Fruit fly (Drosophila melanogaster) whole organism, larva: ENCODE results near the gene Mkp.

Experiments used
- noc ChIP-seq: fragments of 200-800 bp; sonication (Bioruptor generic); optimal IDR thresholded peaks from 3 replicates; lab custom pipeline; 2019; ENCODE audit warnings: missing biosample characterization, mild to moderate bottlenecking, missing genetic modification characterization, moderate library complexity

The Mkp gene

dm6 chr3L:199754-200596 is 15.6 kb upstream of the Mkp start, which contains the start of the genes rno and mri:
Gene rno, minus strand, starts transcription at chr3L:199762.
Gene mri, plus strand, starts transcription at chr3L:200174.
- peak; percentile 65 for TF ChIP-seq noc (tag; lab: Kevin White, UChicago)

dm6 chr3L:199050-199745 is 14.9 kb upstream of the Mkp start:
- TF ChIP-seq noc (tag; lab: Kevin White, UChicago): no peak

- TF ChIP-seq noc (tag; lab: Kevin White, UChicago): no peak
These were observed 4.1 kb downstream of the Mkp start for dm6 chr3L:180262-180543.

dm6 chr3L:179490-180261 is 4.7 kb downstream of the Mkp start, which contains the start of gene CG13875:
Gene CG13875, plus strand, starts transcription at chr3L:179923.
- no peak for TF ChIP-seq noc (tag; lab: Kevin White, UChicago)

- TF ChIP-seq noc (tag; lab: Kevin White, UChicago): no peak
These were observed 5.3 kb downstream of the Mkp start, which contains the start of gene Vdup1 for dm6 chr3L:178913-179488. Gene Vdup1, minus strand, starts transcription at chr3L:178963.

dm6 chr3L:178445-178844 is 5.9 kb downstream of the Mkp start:
- TF ChIP-seq noc (tag; lab: Kevin White, UChicago): no peak

- no peak for TF ChIP-seq noc (tag; lab: Kevin White, UChicago)
These were observed 6.4 kb downstream of the Mkp start for dm6 chr3L:177938-178337.

dm6 chr3L:175949-176348 is 8.4 kb downstream of the Mkp start, which contains the start of gene CG7049:
Gene CG7049, minus strand, starts transcription at chr3L:176228.
- peak; percentile 10 for TF ChIP-seq noc (tag; lab: Kevin White, UChicago)

dm6 chr3L:174501-174900 is 9.8 kb downstream of the Mkp start:
- no peak for TF ChIP-seq noc (tag; lab: Kevin White, UChicago)

dm6 chr3L:171729-172128 is 12.6 kb downstream of the Mkp start:
- no peak for TF ChIP-seq noc (tag; lab: Kevin White, UChicago)

dm6 chr3L:166789-167132 is 17.6 kb downstream of the Mkp start:
- no peak for TF ChIP-seq noc (tag; lab: Kevin White, UChicago)

- no peak for TF ChIP-seq noc (tag; lab: Kevin White, UChicago)
These were observed 18.2 kb downstream of the Mkp start for dm6 chr3L:165981-166788.

dm6 chr3L:161833-162587 is 22.3 kb downstream of the Mkp start:
- TF ChIP-seq noc (tag; lab: Kevin White, UChicago): no peak

- TF ChIP-seq noc (tag; lab: Kevin White, UChicago): peak; percentile 32
These were observed 23.8 kb downstream of the Mkp start for dm6 chr3L:160446-161094.
